Worm (Caenorhabditis elegans): ENCODE data around the gene sms-3.

sms-3 gene

DNA sequence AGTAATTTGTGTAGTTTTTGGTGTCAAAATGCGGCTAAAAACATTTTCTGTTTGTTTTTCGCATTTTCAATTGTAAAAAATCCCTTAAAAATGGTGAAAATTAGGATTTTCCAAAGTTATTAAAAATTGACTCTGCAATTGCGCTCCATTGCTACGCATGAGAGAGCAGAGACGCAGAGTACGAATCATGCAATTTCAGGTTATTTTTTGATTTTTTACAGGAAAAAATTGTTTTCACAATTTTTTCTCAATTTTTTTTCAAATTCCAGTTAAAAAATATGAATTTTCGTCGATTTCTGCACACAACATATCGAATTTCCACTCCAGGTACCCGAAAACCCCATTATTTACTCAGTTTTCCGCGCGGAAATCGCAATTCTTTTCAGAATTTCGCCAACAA lies 67.3 kb downstream of the sms-3 start, which contains the start of gene mtg-1:
mtg-1 (plus strand) TSS at position 160 of the 400 bp plus-strand sequence.
- TF ChIP-seq M03D4.4 (tag; optimal IDR thresholded peaks at IDR 0.05): no peak
- TF ChIP-seq lsy-2 (tag; optimal IDR thresholded peaks at IDR 0.05): peak; percentile 7
- TF ChIP-seq hlh-1 (tag; optimal IDR thresholded peaks at IDR 0.05): no peak

Measured in whole organism, mixed stage, embryonic.